Worm (Caenorhabditis elegans) whole organism, L4 larva: ENCODE measurements around the gene lpin-1.

Source experiments
- D1046.2 ChIP-seq: fragments of 200-800 bp; sonication (Bioruptor generic); IDR thresholded peaks from 2 replicates; pipeline ENCODE4 v1.3.6; 2022; ENCODE audit warnings: missing genetic modification characterization, missing compliant biosample characterization
- F10B5.3 ChIP-seq: sonication (generic microtip); optimal IDR thresholded peaks from 2 replicates; lab custom pipeline; 2016; ENCODE audit warnings: mild to moderate bottlenecking, missing genetic modification characterization, missing compliant biosample characterization
- F49E8.2 ChIP-seq: sonication (generic microtip); optimal IDR thresholded peaks from 2 replicates; lab custom pipeline; 2016; ENCODE audit warnings: missing compliant biosample characterization, mild to moderate bottlenecking, missing genetic modification characterization, borderline replicate concordance
- T20F7.1 ChIP-seq: fragments of 200-800 bp; sonication (Bioruptor generic); optimal IDR thresholded peaks from 2 replicates; lab custom pipeline; 2018; ENCODE audit warnings: mild to moderate bottlenecking, missing genetic modification characterization, missing compliant biosample characterization
- T26A8.4 ChIP-seq: fragments of 200-800 bp; sonication (Bioruptor generic); IDR thresholded peaks from 2 replicates; pipeline ENCODE4 v1.3.6; 2022; ENCODE audit warnings: missing genetic modification characterization, missing compliant biosample characterization
- Y5F2A.4 ChIP-seq: fragments of 200-800 bp; sonication (Bioruptor generic); optimal IDR thresholded peaks from 2 replicates; lab custom pipeline; 2018; ENCODE audit warnings: mild to moderate bottlenecking, missing genetic modification characterization, missing compliant biosample characterization
- Y75B8A.6 ChIP-seq: fragments of 200-800 bp; sonication (Bioruptor generic); IDR thresholded peaks from 2 replicates; pipeline ENCODE4 v1.3.6; 2022; ENCODE audit warnings: missing genetic modification reagents, missing genetic modification characterization, missing compliant biosample characterization
- ZK337.2 ChIP-seq: fragments of 200-800 bp; sonication (Bioruptor generic); IDR thresholded peaks from 2 replicates; pipeline ENCODE4 v1.3.6; 2022; ENCODE audit warnings: missing genetic modification reagents, missing genetic modification characterization, missing compliant biosample characterization
- ceh-32 ChIP-seq: sonication (generic microtip); optimal IDR thresholded peaks from 2 replicates; lab custom pipeline; 2016; ENCODE audit warnings: mild to moderate bottlenecking, missing genetic modification characterization, missing compliant biosample characterization; ENCODE audit not compliant: poor library complexity
- ceh-62 ChIP-seq: sonication (generic microtip); optimal IDR thresholded peaks from 2 replicates; lab custom pipeline; 2017; ENCODE audit warnings: missing biosample characterization, missing genetic modification characterization
- cey-2 ChIP-seq: sonication (generic microtip); optimal IDR thresholded peaks from 3 replicates; lab custom pipeline; 2017; ENCODE audit warnings: missing genetic modification characterization, mild to moderate bottlenecking, missing compliant biosample characterization, antibody characterized with exemption, borderline replicate concordance; ENCODE audit not compliant: insufficient read depth
- ctbp-1 ChIP-seq: fragments of 200-800 bp; sonication (Bioruptor generic); IDR thresholded peaks from 2 replicates; pipeline ENCODE4 v1.3.6; 2022; ENCODE audit warnings: missing genetic modification reagents, missing genetic modification characterization, missing compliant biosample characterization
- daf-12 ChIP-seq: fragments of 150-350 bp; optimal IDR thresholded peaks from 2 replicates; lab custom pipeline; 2014; ENCODE audit warnings: missing biosample characterization, missing genetic modification reagents, missing genetic modification characterization
- daf-16 ChIP-seq, 3 experiments: sonication (generic microtip); optimal IDR thresholded peaks; 2 replicates each; lab custom pipeline; 2016 to 2017; ENCODE audit warnings: missing genetic modification characterization in 3 of 3, missing genetic modification reagents in 3 of 3, mild to moderate bottlenecking in 2 of 3, missing compliant biosample characterization in 2 of 3, missing biosample characterization in 1 of 3, moderate library complexity in 1 of 3
- daf-19 ChIP-seq: fragments of 200-800 bp; sonication (Bioruptor generic); conservative IDR thresholded peaks from 2 replicates; pipeline ENCODE4 v1.3.6; 2022; ENCODE audit warnings: missing genetic modification characterization, missing compliant biosample characterization
- dmd-6 ChIP-seq: fragments of 200-800 bp; sonication (Bioruptor generic); IDR thresholded peaks from 2 replicates; pipeline ENCODE4 v1.3.6; 2022; ENCODE audit warnings: missing genetic modification reagents, missing genetic modification characterization, missing compliant biosample characterization
- dpl-1 ChIP-seq: fragments of 150-350 bp; optimal IDR thresholded peaks from 2 replicates; lab custom pipeline; 2014; ENCODE audit warnings: missing biosample characterization, missing genetic modification reagents, missing genetic modification characterization
- duxl-1 ChIP-seq: sonication (generic microtip); optimal IDR thresholded peaks from 2 replicates; lab custom pipeline; 2016; ENCODE audit warnings: mild to moderate bottlenecking, missing genetic modification characterization, moderate library complexity, missing compliant biosample characterization; ENCODE audit not compliant: poor library complexity
- dve-1 ChIP-seq: sonication (generic microtip); optimal IDR thresholded peaks from 2 replicates; lab custom pipeline; 2017; ENCODE audit warnings: antibody characterized with exemption, mild to moderate bottlenecking, missing genetic modification characterization, missing compliant biosample characterization; ENCODE audit not compliant: insufficient read depth
- egl-43 ChIP-seq: fragments of 200-800 bp; sonication (Bioruptor generic); IDR thresholded peaks from 2 replicates; pipeline ENCODE4 v1.3.6; 2022; ENCODE audit warnings: missing genetic modification reagents, missing genetic modification characterization, missing compliant biosample characterization
- fkh-10 ChIP-seq: fragments of 150-350 bp; optimal IDR thresholded peaks from 2 replicates; lab custom pipeline; 2014; ENCODE audit warnings: missing biosample characterization, missing genetic modification reagents, missing genetic modification characterization
- gei-8 ChIP-seq: fragments of 200-800 bp; sonication (Bioruptor generic); optimal IDR thresholded peaks from 2 replicates; lab custom pipeline; 2018; ENCODE audit warnings: mild to moderate bottlenecking, missing genetic modification characterization, missing compliant biosample characterization
- hif-1 ChIP-seq, 2 experiments: sonication (generic microtip); optimal IDR thresholded peaks; 2 replicates each; lab custom pipeline; 2016 to 2017; ENCODE audit warnings: missing compliant biosample characterization in 2 of 2, missing genetic modification characterization in 2 of 2, missing genetic modification reagents in 2 of 2, missing genotype in 2 of 2, mild to moderate bottlenecking in 1 of 2
- hmg-1.1 ChIP-seq: fragments of 200-800 bp; sonication (Bioruptor generic); IDR thresholded peaks from 2 replicates; pipeline ENCODE4 v1.3.6; 2022; ENCODE audit warnings: missing genetic modification reagents, missing genetic modification characterization, missing compliant biosample characterization
- jun-1 ChIP-seq: fragments of 150-350 bp; optimal IDR thresholded peaks from 2 replicates; lab custom pipeline; 2014; ENCODE audit warnings: missing biosample characterization, missing genetic modification reagents, missing genetic modification characterization
- lim-7 ChIP-seq: fragments of 200-800 bp; sonication (Bioruptor generic); IDR thresholded peaks from 2 replicates; pipeline ENCODE4 v1.3.6; 2022; ENCODE audit warnings: missing genetic modification characterization, missing compliant biosample characterization
- lin-29 ChIP-seq: fragments of 200-800 bp; sonication (Bioruptor generic); IDR thresholded peaks from 2 replicates; pipeline ENCODE4 v1.3.6; 2022; ENCODE audit warnings: missing genetic modification reagents, missing genetic modification characterization, missing compliant biosample characterization
- lin-38 ChIP-seq: fragments of 200-800 bp; sonication (Bioruptor generic); IDR thresholded peaks from 2 replicates; pipeline ENCODE4 v1.3.6; 2022; ENCODE audit warnings: missing genetic modification reagents, missing genetic modification characterization, missing compliant biosample characterization
- mdl-1 ChIP-seq, 2 experiments: fragments of 150-350 bp in 1 of 2; sonication (generic microtip) in 1 of 2; optimal IDR thresholded peaks; 2 replicates each; lab custom pipeline; 2014 to 2017; ENCODE audit warnings: missing biosample characterization in 2 of 2, missing genetic modification characterization in 2 of 2
- mdt-29 ChIP-seq: fragments of 200-800 bp; sonication (Bioruptor generic); IDR thresholded peaks from 2 replicates; pipeline ENCODE4 v1.3.6; 2022; ENCODE audit warnings: missing genetic modification reagents, missing genetic modification characterization, missing compliant biosample characterization
- mxl-2 ChIP-seq: fragments of 200-800 bp; sonication (Bioruptor generic); conservative IDR thresholded peaks from 2 replicates; pipeline ENCODE4 v1.3.6; 2022; ENCODE audit warnings: missing genetic modification reagents, missing genetic modification characterization, missing compliant biosample characterization
- nhr-10 ChIP-seq: fragments of 150-350 bp; optimal IDR thresholded peaks from 2 replicates; lab custom pipeline; 2014; ENCODE audit warnings: missing biosample characterization, missing genetic modification characterization
- nhr-102 ChIP-seq: sonication (generic microtip); optimal IDR thresholded peaks from 2 replicates; lab custom pipeline; 2016; ENCODE audit warnings: mild to moderate bottlenecking, missing genetic modification characterization, moderate library complexity, missing compliant biosample characterization
- nhr-111 ChIP-seq: fragments of 200-800 bp; sonication (Bioruptor generic); optimal IDR thresholded peaks from 2 replicates; lab custom pipeline; 2018; ENCODE audit warnings: mild to moderate bottlenecking, missing genetic modification characterization, missing compliant biosample characterization
- nhr-237 ChIP-seq: sonication (generic microtip); optimal IDR thresholded peaks from 2 replicates; lab custom pipeline; 2017; ENCODE audit warnings: missing biosample characterization, missing genetic modification characterization
- nhr-6 ChIP-seq: fragments of 150-350 bp; optimal IDR thresholded peaks from 2 replicates; lab custom pipeline; 2014; ENCODE audit warnings: missing biosample characterization, missing genetic modification characterization
- nhr-76 ChIP-seq: fragments of 150-350 bp; optimal IDR thresholded peaks from 2 replicates; lab custom pipeline; 2014; ENCODE audit warnings: missing biosample characterization, missing genetic modification characterization
- nhr-77 ChIP-seq: fragments of 150-350 bp; optimal IDR thresholded peaks from 2 replicates; lab custom pipeline; 2014; ENCODE audit warnings: missing biosample characterization, missing genetic modification characterization
- pqm-1 ChIP-seq: sonication (generic microtip); optimal IDR thresholded peaks from 2 replicates; lab custom pipeline; 2017; ENCODE audit warnings: missing biosample characterization, missing genetic modification characterization
- rbr-2 ChIP-seq: sonication (generic microtip); optimal IDR thresholded peaks from 2 replicates; lab custom pipeline; 2016; ENCODE audit warnings: missing genotype, missing genetic modification characterization, missing compliant biosample characterization
- skn-1 ChIP-seq: fragments of 150-350 bp; optimal IDR thresholded peaks from 2 replicates; lab custom pipeline; 2014; ENCODE audit warnings: missing biosample characterization, missing genetic modification characterization
- snpc-4 ChIP-seq: fragments of 150-350 bp; optimal IDR thresholded peaks from 2 replicates; lab custom pipeline; 2014; ENCODE audit warnings: missing biosample characterization, missing genetic modification characterization
- spr-1 ChIP-seq: sonication (generic microtip); optimal IDR thresholded peaks from 2 replicates; lab custom pipeline; 2016; ENCODE audit warnings: mild to moderate bottlenecking, missing genetic modification characterization, missing compliant biosample characterization
- unc-62 ChIP-seq, 3 experiments: fragments of 150-350 bp in 1 of 3; sonication (generic microtip); optimal IDR thresholded peaks in 2 of 3; peaks in 1 of 3; 1 replicate in 1 of 3; 2 replicates in 2 of 3; lab custom pipeline; 2014 to 2017; ENCODE audit warnings: missing biosample characterization in 3 of 3, missing genetic modification characterization in 3 of 3, missing genetic modification reagents in 3 of 3, missing genotype in 1 of 3
- zag-1 ChIP-seq: fragments of 150-350 bp; optimal IDR thresholded peaks from 2 replicates; lab custom pipeline; 2014; ENCODE audit warnings: missing biosample characterization, missing genetic modification characterization
- zfp-2 ChIP-seq: sonication (generic microtip); optimal IDR thresholded peaks from 2 replicates; lab custom pipeline; 2016; ENCODE audit warnings: mild to moderate bottlenecking, missing genetic modification characterization, missing compliant biosample characterization
- zfp-3 ChIP-seq: fragments of 200-800 bp; sonication (Bioruptor generic); conservative IDR thresholded peaks from 2 replicates; pipeline ENCODE4 v1.3.6; 2022; ENCODE audit warnings: missing genetic modification reagents, missing genetic modification characterization, missing compliant biosample characterization
- zip-11 ChIP-seq: fragments of 200-800 bp; sonication (Bioruptor generic); IDR thresholded peaks from 2 replicates; pipeline ENCODE4 v1.3.6; 2022; ENCODE audit warnings: missing genetic modification characterization, missing compliant biosample characterization
- zip-2 ChIP-seq: fragments of 150-350 bp; optimal IDR thresholded peaks from 2 replicates; lab custom pipeline; 2014; ENCODE audit warnings: missing biosample characterization, missing genetic modification characterization
- ztf-7 ChIP-seq: fragments of 150-350 bp; optimal IDR thresholded peaks from 2 replicates; lab custom pipeline; 2014; ENCODE audit warnings: missing biosample characterization, missing genetic modification characterization

lpin-1 gene

ce11 chrV:13655202-13655764, 1.4 kb upstream of the lpin-1 start (continued):
- TF ChIP-seq ceh-32 (tag; lab: Kevin White, UChicago) (no peak), zag-1 (no peak), nhr-237 (tag; lab: Kevin White, UChicago) (no peak), unc-62 (GFP tag; optimal IDR thresholded peaks at IDR 0.05 in 1 of 2; lab: Kevin White, UChicago) (peak in 1 of 2 experiments; percentile 99), unc-62 (tag; optimal IDR thresholded peaks at IDR 0.05; lab: Kevin White, UChicago) (no peak), hmg-1.1 (GFP tag; lab: Robert Waterston, UW) (peak; percentile 79), zfp-2 (no peak), mdt-29 (GFP tag; lab: Robert Waterston, UW) (no peak), Y75B8A.6 (GFP tag; lab: Robert Waterston, UW) (0 out of 2 replicates have a peak, but pooled peaks have one; percentile 36), dve-1 (peak; percentile 56), mxl-2 (GFP tag; lab: Robert Waterston, UW) (no peak), dpl-1 (peak; percentile 33), ceh-62 (tag; lab: Kevin White, UChicago) (no peak), pqm-1 (no peak), lin-38 (GFP tag; lab: Robert Waterston, UW) (peak; percentile 45), gei-8 (GFP tag; lab: Kevin White, UChicago) (no peak), Y5F2A.4 (GFP tag; lab: Kevin White, UChicago) (no peak), jun-1 (tag; lab: Kevin White, UChicago) (no peak), duxl-1 (tag; lab: Kevin White, UChicago) (peak; percentile 22), nhr-10 (tag; lab: Kevin White, UChicago) (no peak), egl-43 (GFP tag; lab: Robert Waterston, UW) (no peak), lim-7 (GFP tag; lab: Robert Waterston, UW) (no peak), nhr-111 (GFP tag; lab: Kevin White, UChicago) (peak; percentile 4), snpc-4 (tag; lab: Kevin White, UChicago) (no peak), zfp-3 (GFP tag; lab: Robert Waterston, UW) (no peak; the same call in 1 of the 2 replicates), dmd-6 (GFP tag; lab: Robert Waterston, UW) (peak; percentile 37), nhr-6 (peak; percentile 83), daf-12 (tag; lab: Kevin White, UChicago) (no peak), fkh-10 (GFP tag; lab: Kevin White, UChicago) (peak; percentile 78), mdl-1 (tag; optimal IDR thresholded peaks at IDR 0.05; lab: Kevin White, UChicago) (peak in 1 of 2 experiments; percentile 82), lin-29 (GFP tag; lab: Robert Waterston, UW) (no peak), ZK337.2 (GFP tag; lab: Robert Waterston, UW) (no peak), T26A8.4 (no peak), T20F7.1 (GFP tag; lab: Kevin White, UChicago) (no peak), rbr-2 (tag; lab: Kevin White, UChicago) (peak; percentile 62), zip-11 (GFP tag; lab: Robert Waterston, UW) (no peak), cey-2 (tag; lab: Kevin White, UChicago) (no peak), F49E8.2 (tag; lab: Kevin White, UChicago) (no peak), ctbp-1 (GFP tag; lab: Robert Waterston, UW) (peak; percentile 46), zip-2 (tag; lab: Kevin White, UChicago) (no peak), skn-1 (tag; lab: Kevin White, UChicago) (no peak), daf-16 (GFP tag; optimal IDR thresholded peaks at IDR 0.05; lab: Kevin White, UChicago) (no peak), daf-16 (tag; optimal IDR thresholded peaks at IDR 0.05; lab: Kevin White, UChicago) (peak; percentile 50), F10B5.3 (tag; lab: Kevin White, UChicago) (no peak), nhr-102 (tag; lab: Kevin White, UChicago) (no peak), nhr-77 (no peak), ztf-7 (tag; lab: Kevin White, UChicago) (no peak), hif-1 (tag; optimal IDR thresholded peaks at IDR 0.05; lab: Kevin White, UChicago) (peak in 1 of 2 experiments; percentile 49), nhr-76 (tag; lab: Kevin White, UChicago) (no peak), D1046.2 (GFP tag; lab: Robert Waterston, UW) (no peak), daf-19 (GFP tag; lab: Robert Waterston, UW) (no peak), spr-1 (no peak)
